Worm (Caenorhabditis elegans): Measurements from ENCODE around the gene srbc-24.

Gene srbc-24

ce11 chrV:2201240-2201639 lies 49.7 kb downstream of the srbc-24 start, which contains the start of gene cyp-32B1:
Gene cyp-32B1 (minus strand): TSS chrV:2201415.
- peak; percentile 52 for TF ChIP-seq dve-1 (tag; optimal IDR thresholded peaks at IDR 0.05; ENCODE audit: insufficient read depth)
- TF ChIP-seq nhr-10 (tag; optimal IDR thresholded peaks at IDR 0.05), result no peak
- peak; percentile 29 for TF ChIP-seq pqm-1 (tag; optimal IDR thresholded peaks at IDR 0.05)
- TF ChIP-seq Y105C5A.15 (GFP tag; IDR thresholded peaks at IDR 0.05), result no peak
- peak in 1 of 2 experiments; percentile 15 for TF ChIP-seq mdl-1 (tag; optimal IDR thresholded peaks at IDR 0.05)
- no peak for TF ChIP-seq daf-16 (GFP tag; optimal IDR thresholded peaks at IDR 0.05)
- peak; percentile 67 for TF ChIP-seq daf-16 (tag; optimal IDR thresholded peaks at IDR 0.05)
- TF ChIP-seq nhr-237 (tag; optimal IDR thresholded peaks at IDR 0.05), result no peak
- TF ChIP-seq lir-3 (tag; optimal IDR thresholded peaks at IDR 0.05), result no peak
- 0 out of 2 replicates have a peak, but pooled peaks have one; percentile 35 for TF ChIP-seq php-3 (GFP tag; IDR thresholded peaks at IDR 0.05)
- TF ChIP-seq jun-1 (tag; optimal IDR thresholded peaks at IDR 0.05), result no peak
- TF ChIP-seq dmd-6 (GFP tag; IDR thresholded peaks at IDR 0.05), result peak; percentile 50; the same call in 1 of the 2 replicates
- TF ChIP-seq fos-1 (tag; optimal IDR thresholded peaks at IDR 0.05), result no peak
- TF ChIP-seq nhr-28 (tag; optimal IDR thresholded peaks at IDR 0.05), result peak; percentile 37
- peak; percentile 2 for TF ChIP-seq hlh-11 (tag; optimal IDR thresholded peaks at IDR 0.05)

Data from whole organism, L4 larva.